Worm (Caenorhabditis elegans): ENCODE data around the gene ace-3.

The ace-3 gene

DNA sequence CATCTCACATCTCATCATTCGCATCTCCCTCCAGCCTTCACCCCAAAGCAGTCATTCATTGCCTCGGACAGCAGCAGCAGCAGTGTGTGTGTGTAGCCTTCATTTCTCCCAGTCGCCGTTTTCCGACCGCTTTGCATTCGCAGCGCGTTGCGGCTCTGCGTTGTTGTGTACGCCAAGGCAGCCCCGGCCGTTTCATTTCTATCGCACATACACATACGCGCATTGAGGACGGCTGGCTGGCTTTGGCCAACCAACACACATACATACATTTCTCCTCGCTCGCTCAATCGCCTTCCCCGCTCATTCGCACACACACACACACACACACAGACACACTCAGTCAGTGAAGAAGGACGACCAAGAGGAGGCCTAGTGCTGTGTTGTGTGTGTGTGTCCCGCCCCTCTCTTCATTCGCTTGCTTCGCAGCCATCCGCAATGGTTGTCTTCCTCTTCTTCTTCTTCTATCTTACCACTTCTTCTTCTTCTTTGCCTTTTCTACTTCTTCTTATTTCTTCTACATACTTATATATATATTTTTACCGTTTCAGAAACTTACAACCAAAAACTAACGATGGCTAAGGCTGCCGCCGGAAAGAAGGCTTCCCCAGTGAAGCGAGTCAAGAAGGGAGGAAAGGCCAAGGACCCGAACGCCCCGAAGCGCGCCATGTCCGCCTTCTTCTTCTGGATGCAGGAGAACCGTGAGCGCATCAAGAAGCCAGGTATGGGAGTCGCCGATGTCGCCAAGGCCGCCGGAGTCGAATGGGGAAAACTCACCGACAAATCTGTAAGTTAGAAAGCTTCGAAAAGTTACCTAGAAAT, 44.9 kb downstream of the ace-3 start, which contains the start of gene hmg-1.1 (continued):
- TF ChIP-seq nfya-2 (GFP tag; IDR thresholded peaks at IDR 0.05) (no peak), nhr-27 (tag; optimal IDR thresholded peaks at IDR 0.05) (no peak), ztf-3 (GFP tag; optimal IDR thresholded peaks at IDR 0.05) (no peak), ceh-40 (GFP tag; IDR thresholded peaks at IDR 0.05) (0 out of 2 replicates have a peak, but pooled peaks have one; percentile 49), lir-1 (GFP tag; conservative IDR thresholded peaks at IDR 0.05) (no peak; the same call in 1 of the 2 replicates), rec-8 (tag; optimal IDR thresholded peaks at IDR 0.05) (no peak), hsf-1 (GFP tag; IDR thresholded peaks at IDR 0.05) (0 out of 2 replicates have a peak, but pooled peaks have one; percentile 7), B0261.1 (tag; optimal IDR thresholded peaks at IDR 0.05) (no peak), lin-54 (GFP tag; optimal IDR thresholded peaks at IDR 0.05) (peak; percentile 75), rpc-1 (optimal IDR thresholded peaks at IDR 0.05) (no peak), rpc-1 (tag; optimal IDR thresholded peaks at IDR 0.05) (no peak), hmg-20 (GFP tag; IDR thresholded peaks at IDR 0.05) (no peak), nfyb-1 (GFP tag; IDR thresholded peaks at IDR 0.05) (no peak; the same call in 1 of the 2 replicates), attf-3 (GFP tag; conservative IDR thresholded peaks at IDR 0.05) (no peak), K11D2.4 (GFP tag; IDR thresholded peaks at IDR 0.05) (peak; percentile 19; the same call in 1 of the 2 replicates), zfh-2 (GFP tag; conservative IDR thresholded peaks at IDR 0.05) (peak; percentile 87), rcor-1 (GFP tag; IDR thresholded peaks at IDR 0.05) (0 out of 2 replicates have a peak, but pooled peaks have one; percentile 36)

DNA sequence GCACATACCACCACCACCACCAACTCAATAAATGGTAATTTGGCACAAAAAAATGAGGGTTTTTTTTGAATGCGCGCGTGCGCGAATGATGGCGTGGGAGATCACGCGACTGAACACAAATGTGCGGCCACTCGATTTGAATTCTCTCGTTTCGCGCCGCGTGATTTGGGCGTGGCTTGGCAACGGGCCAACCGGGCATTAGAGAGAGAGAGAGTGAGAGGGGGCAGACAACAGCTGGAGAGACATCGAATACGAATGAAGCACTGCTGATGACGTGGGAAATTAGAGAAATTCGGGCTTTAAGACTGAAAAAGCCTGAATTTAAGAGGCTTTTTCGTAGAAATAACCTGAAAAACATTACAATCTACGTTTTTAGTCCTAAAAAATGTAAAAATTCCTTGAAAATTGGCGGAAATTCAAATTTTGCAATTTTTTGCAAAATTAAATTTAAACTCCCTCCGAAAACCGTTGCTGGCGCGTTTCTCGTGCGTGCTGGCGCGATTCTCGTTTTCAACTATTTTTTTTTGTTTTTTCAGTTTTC, 46.0 kb downstream of the ace-3 start:
- TF ChIP-seq tbx-9 (tag; optimal IDR thresholded peaks at IDR 0.05; ENCODE audit: borderline replicate concordance) (no peak), die-1 (tag; optimal IDR thresholded peaks at IDR 0.05) (peak; percentile 67), gei-17 (GFP tag; optimal IDR thresholded peaks at IDR 0.05) (peak; percentile 71), ZK185.1 (tag; optimal IDR thresholded peaks at IDR 0.05; ENCODE audit: poor library complexity, severe bottlenecking) (peak; percentile 78), ceh-100 (GFP tag; IDR thresholded peaks at IDR 0.05) (peak; percentile 78), madf-3 (GFP tag; IDR thresholded peaks at IDR 0.05) (peak; percentile 94), madf-8 (GFP tag; conservative IDR thresholded peaks at IDR 0.05) (peak; percentile 87), nhr-90 (tag; optimal IDR thresholded peaks at IDR 0.05) (peak; percentile 90), snpc-3.4 (tag; optimal IDR thresholded peaks at IDR 0.05) (peak; percentile 5), unc-130 (GFP tag; optimal IDR thresholded peaks at IDR 0.05) (peak; percentile 79), C06A6.2 (GFP tag; conservative IDR thresholded peaks at IDR 0.05) (peak; percentile 91), lin-26 (GFP tag; IDR thresholded peaks at IDR 0.05) (peak; percentile 86), repo-1 (tag; optimal IDR thresholded peaks at IDR 0.05) (peak; percentile 97), Y79H2A.3 (GFP tag; conservative IDR thresholded peaks at IDR 0.05) (peak; percentile 92), athp-1 (tag; optimal IDR thresholded peaks at IDR 0.05) (peak; percentile 85), T07F8.4 (tag; optimal IDR thresholded peaks at IDR 0.05) (peak; percentile 43), ztf-22 (GFP tag; optimal IDR thresholded peaks at IDR 0.05) (peak; percentile 88), efl-1 (GFP tag; optimal IDR thresholded peaks at IDR 0.05) (peak; percentile 76), B0035.1 (tag; optimal IDR thresholded peaks at IDR 0.05) (peak; percentile 85), chd-7 (tag; optimal IDR thresholded peaks at IDR 0.05) (peak; percentile 88), cebp-1 (GFP tag; IDR thresholded peaks at IDR 0.05) (peak; percentile 61), cebp-1 (tag; optimal IDR thresholded peaks at IDR 0.05) (peak; percentile 94), bed-1 (GFP tag; IDR thresholded peaks at IDR 0.05) (peak; percentile 7; the same call in 1 of the 2 replicates), ekl-4 (GFP tag; IDR thresholded peaks at IDR 0.05) (peak; percentile 95), K11D2.4 (GFP tag; IDR thresholded peaks at IDR 0.05) (peak; percentile 93), mes-4 (tag; optimal IDR thresholded peaks at IDR 0.05) (peak; percentile 44), hlh-26 (GFP tag; conservative IDR thresholded peaks at IDR 0.05) (no peak), akir-1 (GFP tag; optimal IDR thresholded peaks at IDR 0.05) (no peak), lag-1 (GFP tag; IDR thresholded peaks at IDR 0.05) (no peak), F57C9.4 (tag; optimal IDR thresholded peaks at IDR 0.05) (peak; percentile 85)

Measured in whole organism, young adult.